Fruit fly (Drosophila melanogaster) Kc167 (cell line): Measurements from ENCODE around the gene CG34268.

Experiments
- Myc ChIP-seq: fragments of >200 bp; optimal IDR thresholded peaks from 2 replicates; lab custom pipeline; 2017; ENCODE audit warnings: missing external identifiers
- Sin3A ChIP-seq: fragments of >200 bp; optimal IDR thresholded peaks from 2 replicates; lab custom pipeline; 2018; ENCODE audit warnings: missing external identifiers
- h ChIP-seq: fragments of >200 bp; optimal IDR thresholded peaks from 3 replicates; lab custom pipeline; 2018; ENCODE audit warnings: missing external identifiers
- insv ChIP-seq: fragments of >200 bp; optimal IDR thresholded peaks from 3 replicates; lab custom pipeline; 2018; ENCODE audit warnings: missing external identifiers
- psq ChIP-seq: fragments of >200 bp; optimal IDR thresholded peaks from 2 replicates; lab custom pipeline; 2017; ENCODE audit warnings: missing external identifiers
- ttk ChIP-seq: sonication (Bioruptor generic); optimal IDR thresholded peaks from 2 replicates; lab custom pipeline; 2017; ENCODE audit warnings: missing external identifiers

The CG34268 gene

DNA sequence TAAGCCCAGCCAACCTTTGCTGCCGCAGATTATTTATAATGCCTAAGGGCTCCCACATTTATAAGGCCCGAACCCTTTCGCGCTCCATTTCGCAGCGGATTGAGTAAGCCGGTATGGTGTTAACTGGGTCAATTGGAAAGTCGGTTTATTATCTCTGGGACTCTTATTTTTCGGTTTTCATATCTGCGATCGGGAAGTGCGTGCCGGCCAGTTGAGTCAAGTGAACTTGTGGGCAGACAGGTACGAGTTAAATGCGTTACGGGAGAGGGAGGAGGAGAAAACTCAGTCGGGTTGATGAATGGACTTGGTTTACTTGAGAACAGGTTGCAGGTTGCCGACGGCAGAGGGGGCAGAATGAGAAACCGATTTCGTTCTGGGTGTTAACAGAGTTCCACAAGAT, 23.5 kb downstream of the CG34268 start:
- TF ChIP-seq psq (lab: Kevin White, UChicago) (no peak), Myc (lab: Kevin White, UChicago) (no peak), h (lab: Kevin White, UChicago) (no peak), ttk (no peak), insv (lab: Kevin White, UChicago) (no peak), Sin3A (no peak)

DNA sequence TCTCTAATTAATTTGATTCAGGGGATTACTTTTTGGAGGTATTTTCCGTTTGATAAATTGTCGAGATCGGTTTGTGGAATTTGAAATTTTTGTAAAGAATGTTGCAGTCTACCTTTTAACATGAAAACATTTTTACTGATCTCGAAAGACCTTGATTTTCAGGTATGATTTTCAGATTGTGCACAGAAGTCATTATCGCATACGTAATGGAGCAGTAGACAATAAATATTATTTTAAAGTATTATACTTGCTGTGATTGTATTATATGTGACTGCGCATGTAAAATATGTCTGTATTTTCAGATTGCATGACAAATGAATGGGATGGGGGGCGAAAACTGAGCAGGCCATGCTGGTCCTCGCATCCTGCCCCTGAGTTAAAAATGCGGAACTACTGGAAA, 27.3 kb downstream of the CG34268 start, which contains the start of gene CG34269:
Gene CG34269 (plus strand): TSS at position 301 of the 400 bp plus-strand sequence.
- TF ChIP-seq ttk (no peak), psq (lab: Kevin White, UChicago) (no peak), insv (lab: Kevin White, UChicago) (no peak), Sin3A (no peak), h (lab: Kevin White, UChicago) (no peak), Myc (lab: Kevin White, UChicago) (no peak)

DNA sequence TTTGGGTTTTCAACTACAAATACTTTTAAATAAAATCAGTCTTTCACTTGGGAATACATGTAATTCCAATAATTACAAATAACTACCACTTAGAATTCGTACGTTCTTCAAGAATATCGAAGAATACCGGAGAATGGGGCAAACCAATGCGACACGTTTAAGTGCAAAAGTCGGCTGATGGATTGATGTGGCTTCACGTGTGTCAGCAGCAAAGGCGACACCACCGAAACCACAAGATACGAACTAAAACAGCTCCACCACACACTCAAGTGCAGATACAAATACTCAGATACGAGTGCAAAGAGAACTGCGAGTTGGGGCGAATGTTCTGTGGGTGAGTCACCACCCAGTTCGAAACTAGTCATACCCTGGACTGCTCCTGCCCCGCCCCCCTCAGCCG, 30.0 kb downstream of the CG34268 start:
- TF ChIP-seq psq (lab: Kevin White, UChicago) (no peak), ttk (no peak), insv (lab: Kevin White, UChicago) (no peak), Myc (lab: Kevin White, UChicago) (no peak), h (lab: Kevin White, UChicago) (no peak), Sin3A (no peak)

DNA sequence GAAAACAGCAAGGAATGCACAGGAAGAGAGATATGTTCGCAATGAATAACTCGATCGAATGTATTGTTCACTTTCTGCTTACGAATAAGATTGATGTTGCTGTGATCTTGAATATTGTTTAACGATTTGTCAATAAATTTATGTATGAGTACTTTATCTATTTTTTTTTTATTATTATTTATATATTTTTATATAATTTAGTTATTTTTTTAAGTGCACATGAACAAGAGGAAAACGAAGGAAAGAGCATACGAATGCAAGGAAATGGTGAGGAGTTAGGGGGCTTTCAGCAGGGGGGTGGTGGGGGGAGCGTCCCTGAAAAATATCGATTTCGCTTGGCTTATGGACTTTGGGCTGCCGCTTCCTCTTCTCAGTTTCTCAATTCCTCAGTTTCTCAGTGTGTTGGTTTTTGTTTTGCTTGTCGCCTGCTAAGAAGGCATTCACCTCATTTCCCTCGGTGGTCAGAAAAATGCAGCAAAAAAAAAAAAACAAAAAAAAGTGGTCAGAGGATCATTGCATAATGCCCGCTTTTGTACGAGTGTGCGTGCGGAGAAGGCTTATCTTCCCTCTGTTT, 30.6 kb downstream of the CG34268 start:
- no peak for TF ChIP-seq psq (lab: Kevin White, UChicago)
- no peak for TF ChIP-seq h (lab: Kevin White, UChicago)
- no peak for TF ChIP-seq ttk
- no peak for TF ChIP-seq Myc (lab: Kevin White, UChicago)
- TF ChIP-seq Sin3A = no peak

DNA sequence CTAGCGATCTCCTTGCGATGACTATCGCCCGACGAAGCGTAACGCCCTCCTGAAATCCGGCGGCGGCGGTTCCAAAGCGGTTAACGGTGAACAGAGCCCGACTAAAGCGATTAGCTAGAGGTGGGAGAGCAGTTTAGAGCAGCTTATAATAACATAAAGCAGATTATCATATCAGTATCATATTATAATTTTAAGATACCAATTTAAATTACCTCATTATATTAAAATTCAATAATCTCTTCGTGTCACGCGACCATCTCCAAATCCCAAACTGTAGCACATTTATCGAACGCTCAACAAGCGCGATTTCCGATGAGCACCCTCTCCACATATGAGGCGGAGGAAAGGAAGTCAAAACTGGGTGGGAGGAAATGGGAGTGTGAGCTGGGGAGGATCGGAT, 33.0 kb downstream of the CG34268 start:
- no peak for TF ChIP-seq h (lab: Kevin White, UChicago)
- TF ChIP-seq insv (lab: Kevin White, UChicago) = no peak
- no peak for TF ChIP-seq psq (lab: Kevin White, UChicago)
- no peak for TF ChIP-seq Sin3A
- TF ChIP-seq ttk = no peak
- TF ChIP-seq Myc (lab: Kevin White, UChicago) = no peak

DNA sequence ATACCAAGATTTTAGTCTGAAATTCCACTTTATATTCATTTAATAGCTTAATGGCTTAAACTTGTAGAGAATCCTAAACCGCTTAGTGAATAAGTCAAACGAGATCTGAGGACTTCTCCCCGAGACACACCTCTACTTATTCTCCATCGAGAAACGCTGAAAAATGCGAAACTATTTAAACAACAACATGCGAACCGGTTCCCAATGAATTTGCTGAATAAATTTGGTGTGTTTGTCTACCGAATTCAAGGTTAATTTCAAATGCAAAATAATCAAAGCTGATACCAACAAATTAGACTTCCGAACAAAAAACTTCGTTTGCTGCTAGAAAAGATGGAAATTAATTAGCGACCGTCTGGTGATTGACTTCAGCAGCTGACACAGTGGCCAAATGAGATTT, 35.3 kb downstream of the CG34268 start:
- TF ChIP-seq h (lab: Kevin White, UChicago) (no peak), Sin3A (no peak)

DNA sequence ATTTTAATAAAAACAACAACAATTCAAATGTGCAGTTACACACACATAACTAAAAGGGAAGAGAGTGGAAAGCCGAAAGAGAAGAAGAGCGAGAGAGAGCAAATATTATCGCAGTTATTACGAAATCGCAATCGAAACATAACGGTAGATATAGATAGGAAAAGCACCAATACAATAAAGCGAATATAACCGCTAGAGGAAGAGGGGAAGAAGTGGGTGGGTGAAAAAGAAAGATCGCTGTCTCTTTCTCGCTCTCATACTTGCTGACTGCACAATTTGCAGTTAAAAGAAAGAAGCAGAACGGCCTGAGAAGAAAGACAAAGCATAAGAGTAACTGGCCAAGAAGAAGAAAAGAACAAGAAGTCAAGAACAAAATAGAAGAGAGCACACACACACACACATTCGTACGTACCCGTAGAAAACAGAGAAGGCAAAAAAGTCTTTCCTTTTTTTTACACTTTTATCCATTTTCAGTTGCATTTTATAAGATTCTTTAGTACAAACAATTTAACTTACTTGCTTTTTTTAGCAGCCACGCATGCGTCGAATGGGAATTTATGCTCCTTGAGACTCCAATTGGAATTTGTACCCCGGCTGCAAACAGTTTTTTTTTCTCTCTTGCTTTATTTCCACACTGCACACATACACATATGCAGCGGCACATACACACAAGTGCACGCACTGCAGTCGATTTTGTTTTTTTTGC, 38.8 kb downstream of the CG34268 start:
- TF ChIP-seq insv (lab: Kevin White, UChicago) (no peak), psq (lab: Kevin White, UChicago) (no peak), h (lab: Kevin White, UChicago) (no peak), ttk (no peak), Myc (lab: Kevin White, UChicago) (no peak), Sin3A (no peak)

DNA sequence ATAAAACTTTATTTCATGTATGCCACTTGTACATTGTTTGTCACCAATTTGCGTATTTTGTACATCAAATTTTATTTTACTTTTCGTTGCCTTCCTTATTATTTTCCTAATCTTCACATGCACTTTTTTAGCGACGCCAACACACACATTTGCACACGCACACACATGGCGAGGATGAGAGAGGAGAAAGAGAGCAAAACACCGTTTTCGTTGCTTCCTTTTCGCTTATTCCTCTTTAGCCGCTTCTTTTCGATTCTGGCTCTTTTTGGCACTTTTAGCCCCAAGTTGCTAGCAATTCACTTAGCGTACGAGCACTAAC, 39.3 kb downstream of the CG34268 start:
- no peak for TF ChIP-seq Sin3A
- TF ChIP-seq insv (lab: Kevin White, UChicago) = no peak
- TF ChIP-seq ttk = no peak

DNA sequence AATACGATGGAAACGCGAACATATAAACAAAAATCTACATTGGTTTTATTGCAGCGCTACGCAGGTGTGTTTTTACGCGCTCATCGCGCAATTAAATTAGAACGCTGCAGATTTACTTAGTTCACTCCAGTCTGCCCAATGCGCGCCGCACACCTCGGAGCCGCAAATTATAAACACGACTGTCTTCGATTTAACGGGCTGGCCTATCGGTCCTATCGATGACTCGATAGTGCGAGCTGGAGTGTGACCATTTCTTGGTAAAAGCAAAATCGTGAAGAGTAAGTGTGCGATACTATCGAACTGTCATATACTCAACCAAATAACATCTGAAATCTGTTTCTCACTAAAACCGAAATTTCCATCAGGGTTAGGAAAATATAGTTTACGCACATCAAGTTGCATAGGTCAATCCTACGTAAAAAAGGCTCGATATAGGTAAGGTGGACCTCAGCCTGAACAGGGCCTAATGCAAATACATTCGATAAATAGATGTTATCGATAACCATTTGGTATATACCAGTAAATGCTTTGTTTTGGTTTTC, 39.7 kb downstream of the CG34268 start, which contains the start of the genes klar and BORCS6:
Gene klar (minus strand): TSS at position 183 of the 542 bp plus-strand sequence.
Gene BORCS6 (plus strand): TSS at position 420 of the 542 bp plus-strand sequence.
- TF ChIP-seq psq (lab: Kevin White, UChicago) (peak; percentile 82), Myc (lab: Kevin White, UChicago) (no peak), insv (lab: Kevin White, UChicago) (no peak), h (lab: Kevin White, UChicago) (no peak), Sin3A (no peak), ttk (no peak)

DNA sequence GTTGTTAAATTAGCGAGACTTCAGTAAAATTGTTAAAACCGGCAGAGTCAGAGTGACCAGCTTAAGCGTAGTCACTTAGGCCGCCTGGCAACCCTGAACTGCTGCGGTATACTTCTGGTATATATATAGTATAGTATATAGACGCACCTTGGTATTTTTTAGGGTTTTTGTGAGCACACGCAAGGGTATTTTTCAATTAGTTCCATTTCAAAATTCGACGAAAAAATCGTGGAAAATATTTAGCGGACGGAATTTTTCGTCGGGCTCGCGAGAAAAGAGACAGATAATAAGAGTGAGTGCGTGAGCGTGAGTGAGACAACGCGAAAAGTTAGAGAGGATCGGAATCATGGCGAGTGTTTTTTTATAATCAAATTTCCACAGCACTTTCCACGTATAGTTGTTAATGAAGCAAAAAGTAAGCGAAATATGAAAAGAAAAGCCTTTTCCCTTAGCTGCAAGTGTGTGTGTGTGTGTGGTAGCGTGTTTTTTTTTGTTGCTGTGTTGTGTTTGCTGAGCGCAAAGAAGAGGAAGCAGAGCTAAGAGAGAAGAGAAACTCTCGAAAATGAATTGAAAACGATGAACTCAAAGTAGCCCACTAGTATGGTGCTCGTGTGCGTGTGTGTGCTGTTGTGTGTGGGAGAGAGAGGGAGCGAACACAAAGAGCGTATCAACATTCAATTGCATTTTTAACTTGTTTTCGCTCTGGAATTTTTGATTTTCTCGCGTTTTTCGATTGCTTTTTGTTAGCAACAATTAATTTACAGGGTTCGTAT, 42.3 kb downstream of the CG34268 start, which contains the start of the genes Cypl and Hipk:
Gene Cypl (minus strand): TSS at position 69 of the 773 bp plus-strand sequence.
Gene Hipk (plus strand): TSS at position 198 of the 773 bp plus-strand sequence.
- no peak for TF ChIP-seq Sin3A
- TF ChIP-seq insv (lab: Kevin White, UChicago) = no peak
- no peak for TF ChIP-seq ttk
- TF ChIP-seq Myc (lab: Kevin White, UChicago) = no peak
- TF ChIP-seq psq (lab: Kevin White, UChicago) = no peak
- no peak for TF ChIP-seq h (lab: Kevin White, UChicago)

DNA sequence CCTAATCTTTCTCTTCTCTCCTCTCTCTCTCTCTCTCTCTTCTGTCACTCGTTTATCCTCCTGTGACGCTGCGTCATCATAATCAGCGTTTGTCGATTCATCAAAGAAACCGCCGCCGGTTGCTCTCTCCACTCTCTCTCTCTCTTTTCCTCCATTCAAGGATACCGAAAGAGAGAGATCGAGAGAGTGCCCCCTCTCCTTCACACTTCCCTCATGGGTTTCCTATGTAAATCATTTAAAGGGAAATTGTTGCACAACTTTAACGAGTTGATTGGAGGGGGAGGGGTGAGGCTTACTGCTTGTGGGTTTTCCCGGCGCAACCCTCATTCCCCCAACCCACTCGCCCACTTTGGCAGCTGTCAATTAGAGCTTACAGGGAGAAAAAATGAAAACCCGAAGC, 43.4 kb downstream of the CG34268 start:
- TF ChIP-seq h (lab: Kevin White, UChicago) (no peak), ttk (no peak), insv (lab: Kevin White, UChicago) (no peak), Myc (lab: Kevin White, UChicago) (no peak), psq (lab: Kevin White, UChicago) (no peak)
